Worm (Caenorhabditis elegans) whole organism, young adult: Measurements from ENCODE around the gene lgc-10.

Source experiments
- B0019.2 ChIP-seq: fragments of 200-800 bp; sonication (Bioruptor generic); conservative IDR thresholded peaks from 2 replicates; pipeline ENCODE4 v1.3.6; 2022; ENCODE audit warnings: missing genetic modification reagents, missing genetic modification characterization, missing compliant biosample characterization
- B0261.1 ChIP-seq: sonication (generic microtip); optimal IDR thresholded peaks from 2 replicates; lab custom pipeline; 2016; ENCODE audit warnings: mild to moderate bottlenecking, missing genetic modification characterization, moderate library complexity, missing compliant biosample characterization
- C17E4.6 ChIP-seq: fragments of 200-800 bp; sonication (Bioruptor generic); IDR thresholded peaks from 2 replicates; pipeline ENCODE4 v1.3.6; 2022; ENCODE audit warnings: missing genetic modification reagents, missing genetic modification characterization, missing compliant biosample characterization
- F22D6.2 ChIP-seq: sonication (generic microtip); optimal IDR thresholded peaks from 2 replicates; lab custom pipeline; 2016; ENCODE audit warnings: mild to moderate bottlenecking, missing genetic modification characterization, missing compliant biosample characterization
- F33H1.4 ChIP-seq: fragments of 200-800 bp; sonication (Bioruptor generic); IDR thresholded peaks from 2 replicates; pipeline ENCODE4 v1.3.6; 2022; ENCODE audit warnings: missing genetic modification reagents, missing genetic modification characterization, missing compliant biosample characterization
- F49E8.2 ChIP-seq: sonication (generic microtip); optimal IDR thresholded peaks from 3 replicates; lab custom pipeline; 2017; ENCODE audit warnings: missing genetic modification characterization, mild to moderate bottlenecking, missing compliant biosample characterization, antibody characterized with exemption, moderate library complexity; ENCODE audit not compliant: insufficient read depth
- F55B11.4 ChIP-seq: sonication (generic microtip); optimal IDR thresholded peaks from 2 replicates; lab custom pipeline; 2016; ENCODE audit warnings: missing compliant biosample characterization, missing genetic modification characterization, borderline replicate concordance; ENCODE audit not compliant: insufficient read depth
- Y67H2A.10 ChIP-seq: fragments of 200-800 bp; sonication (Bioruptor generic); conservative IDR thresholded peaks from 2 replicates; pipeline ENCODE4 v1.3.6; 2022; ENCODE audit warnings: missing genetic modification reagents, missing genetic modification characterization, missing compliant biosample characterization
- ama-1 ChIP-seq, 3 experiments: fragments of 150-350 bp in 1 of 3; sonication (generic microtip) in 2 of 3; optimal IDR thresholded peaks; 2 replicates each; lab custom pipeline; 2014 to 2018; ENCODE audit warnings: missing biosample characterization in 2 of 3, missing genetic modification characterization in 2 of 3, missing genetic modification reagents in 2 of 3
- attf-6 ChIP-seq: fragments of 200-800 bp; sonication (Bioruptor generic); IDR thresholded peaks from 2 replicates; pipeline ENCODE4 v1.3.6; 2022; ENCODE audit warnings: missing genetic modification reagents, missing genetic modification characterization, missing compliant biosample characterization
- bed-2 ChIP-seq: fragments of 200-800 bp; sonication (Bioruptor generic); IDR thresholded peaks from 2 replicates; pipeline ENCODE4 v1.3.6; 2022; ENCODE audit warnings: missing genetic modification reagents, missing genetic modification characterization, missing compliant biosample characterization
- ceh-100 ChIP-seq: fragments of 200-800 bp; sonication (Bioruptor generic); IDR thresholded peaks from 2 replicates; pipeline ENCODE4 v1.3.6; 2022; ENCODE audit warnings: missing genetic modification reagents, missing genetic modification characterization, missing compliant biosample characterization
- ceh-58 ChIP-seq: fragments of 200-800 bp; sonication (Bioruptor generic); IDR thresholded peaks from 2 replicates; pipeline ENCODE4 v1.3.6; 2022; ENCODE audit warnings: missing genetic modification characterization, missing compliant biosample characterization
- chd-7 ChIP-seq: sonication (generic microtip); optimal IDR thresholded peaks from 2 replicates; lab custom pipeline; 2016; ENCODE audit warnings: mild to moderate bottlenecking, missing genetic modification characterization, moderate library complexity, missing compliant biosample characterization
- dpl-1 ChIP-seq: fragments of 150-350 bp; optimal IDR thresholded peaks from 2 replicates; lab custom pipeline; 2014; ENCODE audit warnings: missing biosample characterization, missing genetic modification reagents, missing genetic modification characterization
- egl-18 ChIP-seq: fragments of 200-800 bp; sonication (Bioruptor generic); IDR thresholded peaks from 2 replicates; pipeline ENCODE4 v1.3.6; 2022; ENCODE audit warnings: missing genetic modification reagents, missing genetic modification characterization, missing compliant biosample characterization
- gei-17 ChIP-seq: fragments of 200-800 bp; sonication (Bioruptor generic); optimal IDR thresholded peaks from 2 replicates; lab custom pipeline; 2018; ENCODE audit warnings: mild to moderate bottlenecking, missing genetic modification characterization, missing compliant biosample characterization
- hmg-1.2 ChIP-seq: fragments of 200-800 bp; sonication (Bioruptor generic); IDR thresholded peaks from 2 replicates; pipeline ENCODE4 v1.3.6; 2022; ENCODE audit warnings: missing genetic modification reagents, missing genetic modification characterization, missing compliant biosample characterization
- hmg-20 ChIP-seq: fragments of 200-800 bp; sonication (Bioruptor generic); IDR thresholded peaks from 2 replicates; pipeline ENCODE4 v1.3.6; 2022; ENCODE audit warnings: missing genetic modification reagents, missing genetic modification characterization, missing compliant biosample characterization
- hsf-1 ChIP-seq: fragments of 200-800 bp; sonication (Bioruptor generic); IDR thresholded peaks from 2 replicates; pipeline ENCODE4 v1.3.6; 2022; ENCODE audit warnings: missing genetic modification reagents, missing genetic modification characterization, missing compliant biosample characterization
- let-526 ChIP-seq: fragments of 200-800 bp; sonication (Bioruptor generic); IDR thresholded peaks from 2 replicates; pipeline ENCODE4 v1.3.6; 2022; ENCODE audit warnings: missing genetic modification reagents, missing genetic modification characterization, missing compliant biosample characterization
- let-607 ChIP-seq, 2 experiments: fragments of 200-800 bp in 1 of 2; sonication (Bioruptor generic) in 1 of 2; sonication (generic microtip) in 1 of 2; optimal IDR thresholded peaks; 2 replicates each; lab custom pipeline; 2016 to 2018; ENCODE audit warnings: mild to moderate bottlenecking in 2 of 2, missing compliant biosample characterization in 2 of 2, missing genetic modification characterization in 2 of 2, moderate library complexity in 2 of 2, missing genotype in 1 of 2
- lin-26 ChIP-seq: fragments of 200-800 bp; sonication (Bioruptor generic); IDR thresholded peaks from 2 replicates; pipeline ENCODE4 v1.3.6; 2022; ENCODE audit warnings: missing genetic modification reagents, missing genetic modification characterization, missing compliant biosample characterization
- lsl-1 ChIP-seq: fragments of 200-800 bp; sonication (Bioruptor generic); optimal IDR thresholded peaks from 2 replicates; lab custom pipeline; 2018; ENCODE audit warnings: mild to moderate bottlenecking, missing genetic modification characterization, moderate library complexity, missing compliant biosample characterization
- madf-10 ChIP-seq: sonication (generic microtip); optimal IDR thresholded peaks from 2 replicates; lab custom pipeline; 2016; ENCODE audit warnings: mild to moderate bottlenecking, missing genetic modification characterization, missing compliant biosample characterization
- madf-6 ChIP-seq: fragments of 200-800 bp; sonication (Bioruptor generic); IDR thresholded peaks from 2 replicates; pipeline ENCODE4 v1.3.6; 2022; ENCODE audit warnings: missing genetic modification reagents, missing genetic modification characterization, missing compliant biosample characterization
- mcd-1 ChIP-seq: fragments of 200-800 bp; sonication (Bioruptor generic); IDR thresholded peaks from 2 replicates; pipeline ENCODE4 v1.3.6; 2022; ENCODE audit warnings: missing genetic modification reagents, missing genetic modification characterization, missing compliant biosample characterization
- mes-4 ChIP-seq: sonication (generic microtip); optimal IDR thresholded peaks from 2 replicates; lab custom pipeline; 2016; ENCODE audit warnings: missing genotype, missing genetic modification characterization, missing compliant biosample characterization
- nhr-90 ChIP-seq: sonication (generic microtip); optimal IDR thresholded peaks from 2 replicates; lab custom pipeline; 2016; ENCODE audit warnings: missing genotype, mild to moderate bottlenecking, missing genetic modification characterization, missing compliant biosample characterization
- pbrm-1 ChIP-seq: fragments of 200-800 bp; sonication (Bioruptor generic); IDR thresholded peaks from 2 replicates; pipeline ENCODE4 v1.3.6; 2022; ENCODE audit warnings: missing genetic modification reagents, missing genetic modification characterization, missing compliant biosample characterization
- repo-1 ChIP-seq: sonication (generic microtip); optimal IDR thresholded peaks from 2 replicates; lab custom pipeline; 2017; ENCODE audit warnings: mild to moderate bottlenecking, missing genetic modification characterization, missing compliant biosample characterization
- sea-2 ChIP-seq: fragments of 200-800 bp; sonication (Bioruptor generic); IDR thresholded peaks from 2 replicates; pipeline ENCODE4 v1.3.6; 2022; ENCODE audit warnings: missing genetic modification characterization, missing compliant biosample characterization
- snpc-3.4 ChIP-seq: sonication (generic microtip); optimal IDR thresholded peaks from 2 replicates; lab custom pipeline; 2017; ENCODE audit warnings: missing genetic modification characterization, mild to moderate bottlenecking, missing compliant biosample characterization, antibody characterized with exemption, moderate library complexity, missing genotype, missing genetic modification reagents
- snpc-4 ChIP-seq, 5 experiments: fragments of 150-350 bp in 1 of 5; sonication (generic microtip) in 4 of 5; optimal IDR thresholded peaks; 2 replicates each; lab custom pipeline; 2014 to 2018; ENCODE audit warnings: missing genetic modification characterization in 5 of 5, missing biosample characterization in 3 of 5, antibody characterized with exemption in 2 of 5, mild to moderate bottlenecking in 2 of 5, missing compliant biosample characterization in 2 of 5, missing genotype in 2 of 5, moderate library complexity in 2 of 5, missing genetic modification reagents in 1 of 5
- somi-1 ChIP-seq: fragments of 200-800 bp; sonication (Bioruptor generic); optimal IDR thresholded peaks from 2 replicates; lab custom pipeline; 2018; ENCODE audit warnings: mild to moderate bottlenecking, missing genetic modification characterization, missing compliant biosample characterization
- unc-62 ChIP-seq: fragments of 150-350 bp; optimal IDR thresholded peaks from 2 replicates; lab custom pipeline; 2014; ENCODE audit warnings: missing biosample characterization, missing genetic modification reagents, missing genetic modification characterization
- xnd-1 ChIP-seq: sonication (generic microtip); optimal IDR thresholded peaks from 2 replicates; lab custom pipeline; 2016; ENCODE audit warnings: missing genotype, missing genetic modification reagents, missing genetic modification characterization, missing compliant biosample characterization
- zfh-2 ChIP-seq: fragments of 200-800 bp; sonication (Bioruptor generic); conservative IDR thresholded peaks from 2 replicates; pipeline ENCODE4 v1.3.6; 2022; ENCODE audit warnings: missing genetic modification reagents, missing genetic modification characterization, missing compliant biosample characterization
- ztf-18 ChIP-seq: sonication (generic microtip); optimal IDR thresholded peaks from 2 replicates; lab custom pipeline; 2016; ENCODE audit warnings: missing genotype, mild to moderate bottlenecking, missing genetic modification characterization, missing compliant biosample characterization
- ztf-22 ChIP-seq: fragments of 200-800 bp; sonication (Bioruptor generic); optimal IDR thresholded peaks from 2 replicates; lab custom pipeline; 2018; ENCODE audit warnings: mild to moderate bottlenecking, missing genetic modification characterization, moderate library complexity, missing compliant biosample characterization

Gene lgc-10

DNA sequence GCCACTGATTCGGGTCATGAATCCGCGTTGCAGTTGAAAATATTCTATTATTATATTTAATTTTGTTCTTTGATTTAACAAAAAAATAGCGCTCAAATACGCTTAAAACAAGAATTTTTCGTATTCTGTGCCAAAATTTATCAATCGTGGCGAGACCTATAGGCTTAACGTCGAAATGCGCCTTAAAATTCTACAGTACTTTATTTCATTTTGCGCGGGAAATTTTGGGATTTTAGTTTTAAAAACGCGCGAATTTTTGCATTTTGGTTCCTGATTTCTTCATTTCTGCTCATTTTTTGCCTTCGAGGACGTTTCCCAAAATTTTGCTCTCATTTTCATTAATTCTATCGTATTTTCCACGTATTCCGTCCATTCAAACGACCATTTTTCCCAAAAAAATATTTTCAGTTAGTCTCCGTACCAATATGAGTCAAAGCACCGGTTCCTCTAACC, 36.2 kb downstream of the lgc-10 start, which contains the start of gene puf-11 (continued):
- TF ChIP-seq xnd-1 (tag; lab: Kevin White, UChicago), result peak; percentile 99
- TF ChIP-seq somi-1 (GFP tag; lab: Kevin White, UChicago), result no peak
- 0 out of 2 replicates have a peak, but pooled peaks have one; percentile 19 for TF ChIP-seq lin-26 (GFP tag; lab: Robert Waterston, UW)
- TF ChIP-seq mcd-1 (GFP tag; lab: Robert Waterston, UW), result peak; percentile 58; the same call in 1 of the 2 replicates
- 0 out of 2 replicates have a peak, but pooled peaks have one; percentile 17 for TF ChIP-seq ceh-100
- TF ChIP-seq madf-6 (GFP tag; lab: Robert Waterston, UW), result peak; percentile 98
- TF ChIP-seq Y67H2A.10 (GFP tag; lab: Robert Waterston, UW), result 0 out of 2 replicates have a peak, but pooled peaks have one; percentile 25
- TF ChIP-seq pbrm-1 (GFP tag; lab: Robert Waterston, UW), result 0 out of 2 replicates have a peak, but pooled peaks have one; percentile 37
- TF ChIP-seq gei-17 (GFP tag; lab: Kevin White, UChicago), result no peak
- TF ChIP-seq hmg-1.2 (GFP tag; lab: Robert Waterston, UW), result peak; percentile 67
- TF ChIP-seq ztf-22 (GFP tag; lab: Kevin White, UChicago), result no peak
- TF ChIP-seq B0019.2, result peak; percentile 78

DNA sequence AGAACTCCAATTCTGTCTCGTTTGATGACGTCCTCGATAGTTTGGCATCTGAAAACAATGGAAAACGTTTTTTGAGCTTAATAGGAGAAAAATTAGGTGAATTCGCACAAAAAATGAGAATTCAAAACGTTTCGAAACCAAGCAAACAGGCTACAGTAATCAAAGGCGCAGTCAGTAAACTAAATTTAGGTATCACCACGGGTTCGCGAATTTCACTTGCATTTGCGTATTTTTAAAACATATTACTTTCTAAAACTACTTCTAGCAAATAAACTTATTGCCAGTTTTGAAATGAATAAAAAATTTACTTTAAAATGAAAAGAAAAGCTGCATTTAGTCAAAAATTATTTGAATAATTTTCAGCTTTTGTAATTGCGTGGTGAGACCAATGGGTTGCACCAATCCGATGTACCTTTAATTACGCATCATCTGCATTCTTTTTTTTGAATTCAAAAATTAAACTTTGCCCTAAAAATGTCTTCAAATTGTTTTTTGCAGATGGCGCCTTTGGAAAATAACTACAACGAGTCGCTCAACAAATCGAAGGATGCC, 38.3 kb downstream of the lgc-10 start, which contains the start of the genes Y73B6BL.23 and htp-2:
Gene Y73B6BL.23, minus strand, starts transcription at position 51 of the 552 bp plus-strand sequence.
Gene htp-2, plus strand, starts transcription at position 492 of the 552 bp plus-strand sequence.
- TF ChIP-seq snpc-4 (GFP tag; optimal IDR thresholded peaks at IDR 0.05; lab: Kevin White, UChicago) (no peak), snpc-4 (tag; optimal IDR thresholded peaks at IDR 0.05; lab: Kevin White, UChicago) (peak in 2 of 4 experiments; percentile 40 to 73), hsf-1 (no peak), F33H1.4 (GFP tag; lab: Robert Waterston, UW) (peak; percentile 68), hmg-20 (GFP tag; lab: Robert Waterston, UW) (no peak), egl-18 (GFP tag; lab: Robert Waterston, UW) (no peak), lsl-1 (peak; percentile 83), mes-4 (no peak), dpl-1 (GFP tag; lab: Kevin White, UChicago) (no peak), pbrm-1 (GFP tag; lab: Robert Waterston, UW) (no peak), unc-62 (GFP tag; lab: Kevin White, UChicago) (no peak), repo-1 (tag; lab: Kevin White, UChicago) (no peak), B0019.2 (no peak), zfh-2 (GFP tag; lab: Robert Waterston, UW) (no peak), madf-6 (GFP tag; lab: Robert Waterston, UW) (peak; percentile 13; the same call in 1 of the 2 replicates)
- TF ChIP-seq, all 124 proteins: peak for 4

DNA sequence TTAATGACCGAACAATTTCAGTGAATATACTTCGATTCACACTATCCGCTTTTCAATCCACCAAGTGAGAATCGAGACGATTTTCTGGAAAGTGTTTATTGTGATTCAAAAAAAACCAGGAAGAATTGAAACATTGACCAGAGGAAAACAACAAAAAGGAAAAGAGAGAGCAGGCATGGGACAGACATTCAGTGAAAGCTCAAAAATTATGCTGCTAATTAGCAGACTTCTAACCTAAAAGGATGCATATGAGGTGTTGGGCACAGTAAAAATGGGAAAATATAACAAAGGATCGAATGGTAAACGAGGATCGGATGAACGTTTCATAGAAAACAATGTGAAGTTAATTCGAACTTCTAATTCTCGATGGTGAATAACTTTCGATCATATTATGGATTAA, 39.8 kb downstream of the lgc-10 start:
- TF ChIP-seq sea-2 (GFP tag; lab: Robert Waterston, UW), result no peak
- peak; percentile 36 for TF ChIP-seq snpc-3.4 (tag; lab: Kevin White, UChicago)
- TF ChIP-seq xnd-1 (tag; lab: Kevin White, UChicago), result peak; percentile 36
- TF ChIP-seq mes-4, result no peak
- no peak for TF ChIP-seq snpc-4 (GFP tag; optimal IDR thresholded peaks at IDR 0.05; lab: Kevin White, UChicago)
- TF ChIP-seq snpc-4 (tag; optimal IDR thresholded peaks at IDR 0.05; lab: Kevin White, UChicago), result peak in 1 of 4 experiments; percentile 55
- no peak for TF ChIP-seq C17E4.6 (GFP tag; lab: Robert Waterston, UW)
- TF ChIP-seq attf-6, result 0 out of 2 replicates have a peak, but pooled peaks have one; percentile 52
- TF ChIP-seq F49E8.2 (tag; lab: Kevin White, UChicago), result peak; percentile 71
- no peak for TF ChIP-seq F22D6.2
- peak; percentile 38; the same call in 1 of the 2 replicates for TF ChIP-seq lin-26 (GFP tag; lab: Robert Waterston, UW)
- TF ChIP-seq bed-2, result no peak

DNA sequence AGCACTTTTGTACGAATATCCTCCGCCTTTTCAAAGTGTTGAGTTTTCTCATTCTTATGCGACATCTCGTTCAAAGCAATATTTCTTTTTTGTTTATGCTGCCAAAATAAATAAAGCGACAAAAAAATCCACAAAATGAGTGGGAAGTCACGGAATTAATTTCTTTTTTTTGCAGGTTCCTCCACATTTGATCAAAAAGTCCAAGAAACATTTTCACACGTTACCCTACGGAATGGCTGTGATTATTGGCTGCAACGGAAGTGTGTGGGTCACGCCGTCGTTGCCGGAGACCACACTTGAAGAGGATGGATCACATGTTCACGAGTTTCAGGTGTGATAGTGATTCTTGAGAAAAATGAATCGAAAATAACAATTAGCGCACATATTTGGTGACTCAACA, 40.8 kb downstream of the lgc-10 start, which contains the start of gene Y73B6BL.22:
Gene Y73B6BL.22, minus strand, starts transcription at position 101 of the 400 bp plus-strand sequence.
- TF ChIP-seq ztf-18 (tag; lab: Kevin White, UChicago) (no peak), ama-1 (optimal IDR thresholded peaks at IDR 0.05; lab: Kevin White, UChicago) (no peak), ama-1 (GFP tag; optimal IDR thresholded peaks at IDR 0.05; lab: Kevin White, UChicago) (no peak), ceh-58 (GFP tag; lab: Robert Waterston, UW) (no peak), hsf-1 (no peak), chd-7 (tag; lab: Kevin White, UChicago) (no peak), sea-2 (GFP tag; lab: Robert Waterston, UW) (no peak), B0261.1 (tag; lab: Kevin White, UChicago) (no peak), let-526 (GFP tag; lab: Robert Waterston, UW) (no peak), madf-10 (tag; lab: Kevin White, UChicago) (no peak), somi-1 (GFP tag; lab: Kevin White, UChicago) (no peak), nhr-90 (tag; lab: Kevin White, UChicago) (no peak), F55B11.4 (tag; lab: Kevin White, UChicago) (no peak), let-607 (tag; optimal IDR thresholded peaks at IDR 0.05; lab: Kevin White, UChicago) (no peak), madf-6 (GFP tag; lab: Robert Waterston, UW) (no peak)
